Fruit fly (Drosophila melanogaster): ENCODE data around the gene CG45066.

Gene CG45066

dm6 chr3L:3111127-3111526 is at the start of gene CG45066:
TSS of gene CG45066 (minus strand) at chr3L:3111227.
- no peak for TF ChIP-seq ttk (optimal IDR thresholded peaks at IDR 0.05)

DNA sequence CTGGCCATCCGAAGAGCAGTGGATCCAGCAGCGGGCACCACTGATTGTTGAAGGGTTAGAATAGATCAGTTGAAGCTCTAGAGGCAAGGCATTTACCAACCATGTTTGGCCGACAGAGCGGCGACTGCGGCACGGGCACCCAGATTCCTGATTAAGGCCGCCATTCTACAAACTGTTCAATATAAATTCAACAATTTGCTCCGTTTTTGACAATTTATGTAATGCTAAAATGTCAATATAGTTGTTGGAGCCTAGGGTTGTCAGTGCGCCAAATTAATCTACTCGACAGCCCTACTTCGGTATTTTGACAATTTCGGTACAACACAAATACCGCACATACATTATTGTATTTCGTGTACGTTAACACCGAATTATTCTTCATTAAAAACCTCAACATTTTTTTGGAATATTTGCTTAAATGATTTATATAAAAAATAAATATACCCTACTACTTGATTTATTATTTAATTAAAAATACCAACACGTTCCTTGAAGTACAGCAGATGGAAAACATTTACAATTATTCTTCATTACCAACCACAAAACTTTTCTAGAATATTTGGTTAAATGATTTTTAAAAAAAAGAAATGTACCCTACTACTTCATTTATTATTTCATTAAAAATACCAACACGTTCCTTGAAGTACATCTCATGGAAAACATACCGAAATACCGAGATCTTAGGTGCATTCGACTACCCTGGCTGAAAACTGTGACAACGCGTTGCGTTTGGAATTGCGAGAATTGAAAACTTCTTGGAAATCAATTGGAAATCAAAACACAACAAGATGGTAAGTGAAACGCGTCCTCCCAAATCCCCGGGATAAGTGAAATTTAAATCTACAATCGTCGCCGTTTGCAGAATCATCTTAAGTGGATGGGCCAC is 48.5 kb upstream of the CG45066 start, which contains the start of the genes ND-30 and CG15812:
Gene ND-30, minus strand, starts transcription at position 270 of the 886 bp plus-strand sequence.
Gene CG15812, plus strand, starts transcription at position 683 of the 886 bp plus-strand sequence.
- TF ChIP-seq h (optimal IDR thresholded peaks at IDR 0.05) (peak; percentile 37), Sin3A (optimal IDR thresholded peaks at IDR 0.05) (no peak), ttk (optimal IDR thresholded peaks at IDR 0.05) (no peak)

DNA sequence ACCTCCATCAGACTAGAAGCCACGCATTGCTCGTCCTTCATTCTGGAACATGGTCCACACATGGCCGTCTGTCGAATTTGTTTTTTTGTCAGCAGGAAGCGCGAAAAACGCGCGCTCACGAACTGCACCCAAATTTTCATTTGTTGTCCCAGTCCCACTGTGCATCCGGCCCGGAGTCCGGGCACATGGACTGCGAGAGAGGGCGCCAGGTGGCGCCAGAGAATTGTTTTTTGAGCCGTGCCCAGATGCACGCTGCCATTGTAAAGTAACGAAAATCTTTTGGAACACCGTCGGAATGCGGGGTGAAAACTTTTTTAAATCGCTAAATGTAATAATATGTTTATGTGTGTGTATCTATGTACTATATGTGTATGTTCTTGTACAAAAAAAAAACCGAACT is 46.6 kb upstream of the CG45066 start:
- no peak for TF ChIP-seq h (optimal IDR thresholded peaks at IDR 0.05)
- TF ChIP-seq ttk (optimal IDR thresholded peaks at IDR 0.05), result no peak
- TF ChIP-seq Sin3A (optimal IDR thresholded peaks at IDR 0.05), result no peak
- TF ChIP-seq Myc (optimal IDR thresholded peaks at IDR 0.05), result no peak
- no peak for TF ChIP-seq psq (optimal IDR thresholded peaks at IDR 0.05)
- no peak for TF ChIP-seq insv (optimal IDR thresholded peaks at IDR 0.05)

DNA sequence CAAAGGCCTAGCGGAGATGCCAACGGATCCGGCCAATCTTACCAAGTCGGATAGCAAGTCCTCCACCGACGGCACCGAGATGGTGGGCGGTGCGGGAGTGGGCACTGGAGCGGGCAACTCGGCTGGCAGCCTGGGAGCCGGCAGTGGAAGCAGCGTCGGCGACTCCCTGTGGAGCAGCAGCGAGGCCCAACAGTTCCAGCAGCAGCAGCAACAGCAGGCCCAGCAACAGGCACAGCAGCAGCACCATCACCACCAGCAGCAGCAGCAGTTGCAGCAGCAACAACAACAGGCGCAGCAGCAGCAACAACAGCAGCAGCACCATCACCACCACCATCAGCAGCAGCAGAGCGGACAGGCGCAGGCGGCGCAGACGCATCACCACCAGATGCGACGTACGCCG is 39.3 kb upstream of the CG45066 start:
- TF ChIP-seq psq (optimal IDR thresholded peaks at IDR 0.05) (no peak), h (optimal IDR thresholded peaks at IDR 0.05) (no peak), ttk (optimal IDR thresholded peaks at IDR 0.05) (no peak), insv (optimal IDR thresholded peaks at IDR 0.05) (no peak), Myc (optimal IDR thresholded peaks at IDR 0.05) (no peak), Sin3A (optimal IDR thresholded peaks at IDR 0.05) (no peak)

dm6 chr3L:3149060-3149872 is 38.2 kb upstream of the CG45066 start:
- TF ChIP-seq Sin3A (optimal IDR thresholded peaks at IDR 0.05), result no peak
- TF ChIP-seq insv (optimal IDR thresholded peaks at IDR 0.05), result no peak
- TF ChIP-seq psq (optimal IDR thresholded peaks at IDR 0.05), result no peak
- TF ChIP-seq h (optimal IDR thresholded peaks at IDR 0.05), result no peak
- TF ChIP-seq ttk (optimal IDR thresholded peaks at IDR 0.05), result no peak
- TF ChIP-seq Myc (optimal IDR thresholded peaks at IDR 0.05), result no peak

dm6 chr3L:3148125-3149059 is 37.4 kb upstream of the CG45066 start, which contains the start of the genes Usp5 and BtbVII:
TSS of gene Usp5 (minus strand) at chr3L:3148358.
TSS of gene BtbVII (plus strand) at chr3L:3148646.
- TF ChIP-seq psq (optimal IDR thresholded peaks at IDR 0.05) (no peak), ttk (optimal IDR thresholded peaks at IDR 0.05) (no peak), Sin3A (optimal IDR thresholded peaks at IDR 0.05) (no peak), h (optimal IDR thresholded peaks at IDR 0.05) (no peak), insv (optimal IDR thresholded peaks at IDR 0.05) (no peak), Myc (optimal IDR thresholded peaks at IDR 0.05) (no peak)

DNA sequence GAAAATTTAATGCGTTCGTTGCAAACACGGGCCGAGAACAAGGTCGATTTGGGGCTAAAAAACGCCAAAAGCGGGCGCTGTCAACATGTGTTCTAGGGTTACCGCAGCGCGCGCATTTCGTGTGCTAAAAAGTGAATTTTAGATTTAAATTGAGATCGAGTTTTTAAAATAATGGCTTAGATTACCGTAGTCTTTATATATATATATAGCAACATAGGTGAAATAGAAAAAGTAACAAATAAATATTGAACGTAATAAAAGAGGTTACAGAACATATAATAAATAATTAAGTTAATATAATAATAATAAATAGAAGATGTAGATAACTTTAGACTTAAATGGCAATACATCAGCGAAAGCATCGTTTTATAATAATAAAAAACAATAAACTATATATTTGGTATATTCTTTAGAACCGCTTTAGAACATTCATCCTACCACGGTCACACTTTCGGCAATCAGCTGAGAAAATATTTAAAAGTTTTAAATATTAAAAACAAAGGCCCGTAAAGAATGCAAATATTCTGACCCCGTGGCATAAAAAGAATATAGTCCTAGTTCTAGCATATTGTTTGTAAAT is 32.4 kb upstream of the CG45066 start, which contains the start of the genes CG11537 and Alg2:
Gene CG11537, minus strand, starts transcription at position 75 of the 580 bp plus-strand sequence.
Gene Alg2, plus strand, starts transcription at position 426 of the 580 bp plus-strand sequence.
- TF ChIP-seq psq (optimal IDR thresholded peaks at IDR 0.05) (no peak), insv (optimal IDR thresholded peaks at IDR 0.05) (no peak), Sin3A (optimal IDR thresholded peaks at IDR 0.05) (no peak), ttk (optimal IDR thresholded peaks at IDR 0.05) (no peak), Myc (optimal IDR thresholded peaks at IDR 0.05) (no peak), h (optimal IDR thresholded peaks at IDR 0.05) (no peak)

DNA sequence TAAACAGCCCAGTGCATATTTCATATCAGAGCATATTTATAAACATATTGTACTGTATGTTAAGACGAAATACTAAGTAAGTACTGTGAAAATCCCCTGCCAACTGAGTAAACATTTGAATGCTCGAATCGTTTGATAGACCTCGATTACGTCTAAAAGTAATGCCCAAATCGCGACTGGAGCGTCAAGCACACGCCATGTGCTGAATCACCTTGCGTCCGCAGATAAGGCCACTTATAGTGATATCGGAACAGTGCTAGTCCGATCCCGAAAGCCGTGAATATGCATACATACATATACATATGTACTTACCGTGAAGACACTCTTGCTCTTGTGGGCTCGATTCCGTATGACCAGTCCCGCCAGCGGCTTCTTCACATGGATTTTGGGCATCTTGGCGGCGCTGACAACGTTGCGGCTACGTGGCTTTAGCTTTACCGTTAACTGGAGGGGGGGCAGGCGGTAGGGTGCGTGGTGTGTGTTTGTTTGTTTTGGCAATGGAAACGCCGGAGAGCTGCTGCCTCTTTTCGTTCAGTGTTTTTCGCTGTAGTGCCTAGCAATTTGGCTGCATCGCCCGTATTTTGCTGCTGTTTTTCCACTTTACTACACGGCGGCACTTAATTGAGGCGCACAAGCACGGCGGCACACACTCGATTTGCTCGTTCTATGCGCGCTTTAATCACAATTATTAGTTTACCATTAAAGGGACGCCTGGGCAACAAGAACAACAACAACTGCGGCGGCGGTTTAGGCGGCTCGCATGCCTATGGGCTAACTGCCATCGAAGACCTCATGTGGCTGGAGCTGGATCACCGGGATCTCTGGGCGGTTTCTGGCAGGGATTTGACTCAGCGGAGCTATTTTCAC is 31.7 kb upstream of the CG45066 start:
- no peak for TF ChIP-seq Myc (optimal IDR thresholded peaks at IDR 0.05)
- no peak for TF ChIP-seq insv (optimal IDR thresholded peaks at IDR 0.05)
- TF ChIP-seq psq (optimal IDR thresholded peaks at IDR 0.05), result no peak
- TF ChIP-seq h (optimal IDR thresholded peaks at IDR 0.05), result no peak
- no peak for TF ChIP-seq ttk (optimal IDR thresholded peaks at IDR 0.05)
- no peak for TF ChIP-seq Sin3A (optimal IDR thresholded peaks at IDR 0.05)

DNA sequence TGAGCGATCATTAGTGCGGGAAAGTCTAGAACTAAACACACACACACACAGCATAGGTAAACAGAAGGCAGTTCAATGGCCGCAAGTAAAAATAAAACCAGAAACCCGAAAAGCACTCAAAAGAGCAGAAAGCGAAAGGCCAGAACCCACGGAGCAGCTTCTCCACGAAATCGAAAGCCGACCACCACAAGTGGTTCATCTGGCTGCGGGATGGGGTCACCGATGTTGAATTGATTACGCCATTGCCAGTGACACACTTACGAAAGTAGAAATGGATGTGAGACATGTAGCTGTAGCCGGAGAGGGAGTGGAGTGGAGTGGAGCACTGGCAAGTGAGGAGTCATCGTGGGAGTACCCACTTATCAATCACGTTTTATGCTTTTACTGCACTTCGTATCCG is 30.4 kb upstream of the CG45066 start:
- no peak for TF ChIP-seq Sin3A (optimal IDR thresholded peaks at IDR 0.05)
- TF ChIP-seq h (optimal IDR thresholded peaks at IDR 0.05), result no peak
- TF ChIP-seq ttk (optimal IDR thresholded peaks at IDR 0.05), result no peak
- no peak for TF ChIP-seq psq (optimal IDR thresholded peaks at IDR 0.05)
- no peak for TF ChIP-seq Myc (optimal IDR thresholded peaks at IDR 0.05)
- no peak for TF ChIP-seq insv (optimal IDR thresholded peaks at IDR 0.05)

- TF ChIP-seq h (optimal IDR thresholded peaks at IDR 0.05) (no peak), insv (optimal IDR thresholded peaks at IDR 0.05) (no peak), ttk (optimal IDR thresholded peaks at IDR 0.05) (no peak), Sin3A (optimal IDR thresholded peaks at IDR 0.05) (no peak)
These were observed 23.1 kb upstream of the CG45066 start for dm6 chr3L:3134064-3134545.

All from Kc167 (cell line).